Worm (Caenorhabditis elegans): Measurements from ENCODE around the gene gex-3.

The gex-3 gene

DNA sequence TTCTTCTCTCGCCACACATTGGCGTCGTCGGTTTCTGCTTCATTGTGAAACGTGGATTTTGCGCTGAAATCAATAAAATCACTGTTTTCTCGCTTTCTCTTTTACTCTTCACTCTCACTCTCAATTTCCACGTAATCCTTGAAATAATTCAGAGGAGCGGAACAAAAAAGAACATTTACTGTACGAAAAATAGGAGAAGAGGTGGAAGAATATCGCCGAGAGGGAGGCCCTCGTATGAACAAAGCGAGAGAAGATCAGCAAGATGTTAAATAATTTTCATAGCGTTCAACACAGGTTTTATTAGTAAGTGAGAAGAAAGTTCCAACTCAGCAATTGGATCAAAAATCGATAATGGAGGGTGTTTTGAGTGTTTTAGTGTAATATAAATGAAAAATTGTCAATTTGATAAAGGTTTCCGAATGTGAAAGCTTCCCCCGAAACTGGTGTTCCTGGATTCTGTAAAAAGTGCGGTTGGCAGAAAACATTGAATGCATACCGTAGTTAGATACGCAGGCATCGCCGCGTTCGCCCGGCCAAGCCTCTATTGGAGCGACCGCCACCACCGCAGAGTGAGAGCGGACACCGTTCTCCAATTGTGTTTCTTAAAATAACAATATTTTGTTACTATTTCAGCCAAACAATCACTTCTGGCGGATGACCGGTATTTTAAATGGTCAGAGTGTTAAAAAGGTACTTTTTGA is 42.7 kb upstream of the gex-3 start, which contains the start of the genes ccr-4 and ZC518.8 (continued):
- no peak for TF ChIP-seq chd-7 (tag; optimal IDR thresholded peaks at IDR 0.05)
- TF ChIP-seq hlh-12 (tag; optimal IDR thresholded peaks at IDR 0.05) = no peak
- no peak for TF ChIP-seq nfya-1 (tag; optimal IDR thresholded peaks at IDR 0.05; ENCODE audit: borderline replicate concordance, insufficient read depth)

DNA sequence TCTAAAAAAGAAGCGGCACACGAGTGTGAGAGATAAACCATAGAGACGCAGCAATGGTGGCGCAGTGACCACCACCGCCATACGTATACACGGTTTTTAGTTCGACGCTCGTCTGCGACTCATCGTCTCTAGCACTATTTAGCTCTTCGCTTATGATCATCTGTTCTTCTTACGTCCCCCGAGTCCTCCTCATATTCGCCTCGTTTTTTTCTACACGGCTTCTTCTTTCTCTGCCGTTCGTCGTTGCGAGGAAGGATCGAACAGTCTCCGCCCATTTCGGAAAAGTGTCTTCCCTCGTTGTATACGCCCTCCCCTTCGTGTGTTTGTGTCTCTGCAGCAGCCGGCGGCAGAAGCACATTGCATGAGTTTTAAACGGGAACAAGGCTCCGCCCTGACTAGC is 39.3 kb upstream of the gex-3 start:
- TF ChIP-seq dox-1 (GFP tag; IDR thresholded peaks at IDR 0.05) (peak; percentile 48; the same call in 1 of the 2 replicates), xnd-1 (tag; optimal IDR thresholded peaks at IDR 0.05) (no peak), madf-10 (tag; optimal IDR thresholded peaks at IDR 0.05) (no peak), cebp-1 (GFP tag; IDR thresholded peaks at IDR 0.05) (0 out of 2 replicates have a peak, but pooled peaks have one; percentile 22), cebp-1 (tag; optimal IDR thresholded peaks at IDR 0.05) (no peak), die-1 (tag; optimal IDR thresholded peaks at IDR 0.05) (no peak), mcd-1 (GFP tag; IDR thresholded peaks at IDR 0.05) (0 out of 2 replicates have a peak, but pooled peaks have one; percentile 31), nhr-90 (tag; optimal IDR thresholded peaks at IDR 0.05) (no peak), zfh-2 (GFP tag; conservative IDR thresholded peaks at IDR 0.05) (peak; percentile 71; the same call in 1 of the 2 replicates), snpc-4 (GFP tag; optimal IDR thresholded peaks at IDR 0.05) (no peak), snpc-4 (tag; optimal IDR thresholded peaks at IDR 0.05) (peak in 1 of 4 experiments; percentile 15), K12H6.12 (tag; optimal IDR thresholded peaks at IDR 0.05) (peak; percentile 67), egl-18 (GFP tag; IDR thresholded peaks at IDR 0.05) (no peak), ceh-79 (tag; optimal IDR thresholded peaks at IDR 0.05) (no peak), hmg-1.2 (GFP tag; IDR thresholded peaks at IDR 0.05) (peak; percentile 53), lin-26 (GFP tag; IDR thresholded peaks at IDR 0.05) (no peak)

DNA sequence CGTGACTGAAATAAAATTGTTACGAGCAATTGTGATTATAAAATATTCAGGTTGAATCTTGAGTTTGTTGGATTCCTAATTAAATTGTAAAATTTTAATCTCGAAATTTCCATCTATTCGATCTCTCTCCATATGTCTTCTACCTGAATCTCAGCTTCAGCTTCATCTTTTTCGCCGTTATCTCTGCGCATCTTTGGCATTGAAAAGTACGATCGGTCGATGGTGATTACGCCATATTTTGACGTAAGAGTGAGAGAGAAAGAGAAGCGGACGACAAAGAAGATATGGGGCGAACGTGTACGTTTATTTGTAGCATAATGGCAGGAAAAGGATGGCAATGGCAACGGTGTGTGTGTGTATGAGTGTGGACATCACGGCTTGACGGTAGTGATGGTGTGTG is 37.7 kb upstream of the gex-3 start:
- TF ChIP-seq fkh-3 (tag; optimal IDR thresholded peaks at IDR 0.05) = no peak
- TF ChIP-seq die-1 (tag; optimal IDR thresholded peaks at IDR 0.05) = no peak
- TF ChIP-seq madf-3 (GFP tag; IDR thresholded peaks at IDR 0.05) = no peak
- no peak for TF ChIP-seq akir-1 (GFP tag; optimal IDR thresholded peaks at IDR 0.05)
- no peak for TF ChIP-seq snpc-1.3 (tag; optimal IDR thresholded peaks at IDR 0.05; ENCODE audit: insufficient read depth)
- no peak for TF ChIP-seq madf-8 (GFP tag; conservative IDR thresholded peaks at IDR 0.05)
- TF ChIP-seq chd-7 (tag; optimal IDR thresholded peaks at IDR 0.05) = no peak
- TF ChIP-seq snpc-4 (GFP tag; optimal IDR thresholded peaks at IDR 0.05) = no peak
- TF ChIP-seq snpc-4 (tag; optimal IDR thresholded peaks at IDR 0.05) = no peak
- no peak for TF ChIP-seq ztf-26 (tag; optimal IDR thresholded peaks at IDR 0.05)
- TF ChIP-seq sdz-38 (tag; optimal IDR thresholded peaks at IDR 0.05) = no peak
- TF ChIP-seq Y53F4B.3 (GFP tag; IDR thresholded peaks at IDR 0.05) = no peak
- TF ChIP-seq F57A8.1 (GFP tag; optimal IDR thresholded peaks at IDR 0.05) = no peak
- no peak for TF ChIP-seq ztf-18 (tag; optimal IDR thresholded peaks at IDR 0.05)
- no peak for TF ChIP-seq unc-130 (GFP tag; optimal IDR thresholded peaks at IDR 0.05)
- TF ChIP-seq D2030.7 (GFP tag; IDR thresholded peaks at IDR 0.05) = no peak
- TF ChIP-seq B0336.3 (GFP tag; IDR thresholded peaks at IDR 0.05) = no peak
- TF ChIP-seq ceh-91 (GFP tag; IDR thresholded peaks at IDR 0.05) = no peak

DNA sequence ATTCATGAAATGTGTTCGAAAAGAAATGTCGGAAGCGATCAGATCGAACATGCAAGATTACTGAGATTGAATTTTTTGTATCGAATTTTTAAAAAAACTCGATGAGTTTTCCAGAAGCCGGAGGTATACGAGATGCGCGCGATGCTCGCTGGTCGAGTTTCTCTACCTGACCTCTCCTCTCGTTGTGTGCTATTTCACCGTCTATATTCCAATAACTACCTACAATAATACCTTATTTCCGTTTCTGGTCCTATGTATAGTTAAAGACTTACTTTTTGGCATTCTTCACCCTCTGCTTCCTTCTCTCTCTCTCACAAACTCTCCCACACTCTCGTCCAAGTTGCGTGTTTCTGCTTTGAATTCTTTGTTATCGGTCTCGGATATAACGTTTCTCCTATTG is 32.9 kb upstream of the gex-3 start:
- no peak for TF ChIP-seq Y53F4B.3 (GFP tag; IDR thresholded peaks at IDR 0.05)
- peak; percentile 80; the same call in 1 of the 2 replicates for TF ChIP-seq madf-3 (GFP tag; IDR thresholded peaks at IDR 0.05)
- peak; percentile 49; the same call in 1 of the 2 replicates for TF ChIP-seq B0336.3 (GFP tag; IDR thresholded peaks at IDR 0.05)
- 0 out of 2 replicates have a peak, but pooled peaks have one; percentile 37 for TF ChIP-seq Y79H2A.3 (GFP tag; conservative IDR thresholded peaks at IDR 0.05)
- TF ChIP-seq madf-6 (GFP tag; IDR thresholded peaks at IDR 0.05) = peak; percentile 47
- TF ChIP-seq T26A5.8 (tag; optimal IDR thresholded peaks at IDR 0.05) = no peak
- TF ChIP-seq attf-6 (GFP tag; IDR thresholded peaks at IDR 0.05) = peak; percentile 37; the same call in 1 of the 2 replicates
- TF ChIP-seq D2030.7 (GFP tag; IDR thresholded peaks at IDR 0.05) = no peak
- no peak for TF ChIP-seq nhr-120 (GFP tag; IDR thresholded peaks at IDR 0.05)
- TF ChIP-seq nhr-90 (tag; optimal IDR thresholded peaks at IDR 0.05) = no peak
- no peak for TF ChIP-seq ceh-79 (tag; optimal IDR thresholded peaks at IDR 0.05)
- TF ChIP-seq cebp-2 (GFP tag; IDR thresholded peaks at IDR 0.05) = peak; percentile 86; the same call in 1 of the 2 replicates

Data from whole organism, young adult.